Worm (Caenorhabditis elegans): ENCODE measurements around the gene abcf-3.

Gene abcf-3

ce11 chrIII:6158642-6159475 is 14.3 kb upstream of the abcf-3 start, which contains the start of gene nfm-1 (continued):
- TF ChIP-seq Y116A8C.19 (tag; optimal IDR thresholded peaks at IDR 0.05; ENCODE audit: borderline replicate concordance) = no peak
- peak; percentile 45 for TF ChIP-seq fkh-8 (tag; optimal IDR thresholded peaks at IDR 0.05)
- TF ChIP-seq egl-13 (tag; optimal IDR thresholded peaks at IDR 0.05) = peak; percentile 19
- TF ChIP-seq rnt-1 (tag; optimal IDR thresholded peaks at IDR 0.05) = peak; percentile 63
- peak in 1 of 2 experiments; percentile 3 for TF ChIP-seq egl-27 (tag; optimal IDR thresholded peaks at IDR 0.05)
- TF ChIP-seq snu-23 (GFP tag; optimal IDR thresholded peaks at IDR 0.05) = peak; percentile 66
- peak; percentile 73 for TF ChIP-seq nhr-85 (tag)
- TF ChIP-seq fos-1 (tag; optimal IDR thresholded peaks at IDR 0.05) = peak; percentile 42
- TF ChIP-seq fkh-4 (tag; optimal IDR thresholded peaks at IDR 0.05; ENCODE audit: borderline replicate concordance) = no peak
- peak; percentile 64 for TF ChIP-seq unc-130 (tag; optimal IDR thresholded peaks at IDR 0.05)
- TF ChIP-seq nhr-11 (tag; optimal IDR thresholded peaks at IDR 0.05) = no peak
- peak; percentile 72 for TF ChIP-seq nhr-47 (tag; optimal IDR thresholded peaks at IDR 0.05)
- TF ChIP-seq mdl-1 (tag; optimal IDR thresholded peaks at IDR 0.05) = peak in 1 of 2 experiments; percentile 23
- peak; percentile 35 for TF ChIP-seq tbx-2 (tag; optimal IDR thresholded peaks at IDR 0.05)
- TF ChIP-seq pqm-1 (tag; optimal IDR thresholded peaks at IDR 0.05) = no peak
- no peak for TF ChIP-seq ceh-8 (GFP tag; optimal IDR thresholded peaks at IDR 0.05)
- peak; percentile 59 for TF ChIP-seq swsn-7 (tag; optimal IDR thresholded peaks at IDR 0.05)
- no peak for TF ChIP-seq tlp-1 (tag; optimal IDR thresholded peaks at IDR 0.05)
- TF ChIP-seq pag-3 (tag; optimal IDR thresholded peaks at IDR 0.05; ENCODE audit: borderline replicate concordance, insufficient read depth) = no peak
- peak; percentile 71 for TF ChIP-seq nhr-19 (GFP tag; conservative IDR thresholded peaks at IDR 0.05)
- peak; percentile 57 for TF ChIP-seq C16A3.4 (tag; optimal IDR thresholded peaks at IDR 0.05)
- TF ChIP-seq vab-15 (tag; optimal IDR thresholded peaks at IDR 0.05) = peak; percentile 15
- no peak for TF ChIP-seq mab-9 (GFP tag; IDR thresholded peaks at IDR 0.05)
- TF ChIP-seq isw-1 (GFP tag; IDR thresholded peaks at IDR 0.05) = peak; percentile 38
- TF ChIP-seq irx-1 (tag; optimal IDR thresholded peaks at IDR 0.05) = peak; percentile 58
- TF ChIP-seq pax-3 (tag; optimal IDR thresholded peaks at IDR 0.05) = no peak
- TF ChIP-seq ceh-82 (tag; optimal IDR thresholded peaks at IDR 0.05) = peak in 2 of 3 experiments; percentile 62 to 73
- peak; percentile 77 for TF ChIP-seq mep-1 (tag; optimal IDR thresholded peaks at IDR 0.05)
- no peak for TF ChIP-seq hlh-4 (tag; optimal IDR thresholded peaks at IDR 0.05)
- no peak for TF ChIP-seq ama-1 (optimal IDR thresholded peaks at IDR 0.05)
- peak; percentile 9 for TF ChIP-seq snpc-4 (tag; optimal IDR thresholded peaks at IDR 0.05)
- 0 out of 2 replicates have a peak, but pooled peaks have one; percentile 18 for TF ChIP-seq ceh-88 (GFP tag; IDR thresholded peaks at IDR 0.05)
- peak; percentile 57 for TF ChIP-seq blmp-1 (tag; optimal IDR thresholded peaks at IDR 0.05)
- TF ChIP-seq elt-3 (tag; optimal IDR thresholded peaks at IDR 0.05) = peak in 3 of 6 experiments; percentile 27 to 72 (median 33)
- TF ChIP-seq lin-39 (tag; optimal IDR thresholded peaks at IDR 0.05) = no peak
- no peak for TF ChIP-seq zag-1 (tag; optimal IDR thresholded peaks at IDR 0.05)
- no peak for TF ChIP-seq nhr-76 (tag; optimal IDR thresholded peaks at IDR 0.05)
- TF ChIP-seq zip-4 (GFP tag; optimal IDR thresholded peaks at IDR 0.05) = no peak
- TF ChIP-seq unc-98 (GFP tag; IDR thresholded peaks at IDR 0.05) = peak; percentile 30; the same call in 1 of the 2 replicates

- TF ChIP-seq hpl-2 (GFP tag; optimal IDR thresholded peaks at IDR 0.05) (no peak), fkh-10 (GFP tag; optimal IDR thresholded peaks at IDR 0.05) (no peak), grh-1 (GFP tag; IDR thresholded peaks at IDR 0.05) (no peak), alr-1 (tag; optimal IDR thresholded peaks at IDR 0.05; ENCODE audit: borderline replicate concordance) (no peak), ceh-82 (tag; optimal IDR thresholded peaks at IDR 0.05) (no peak), nhr-76 (tag; optimal IDR thresholded peaks at IDR 0.05) (no peak), mep-1 (tag; optimal IDR thresholded peaks at IDR 0.05) (no peak), ceh-90 (tag; optimal IDR thresholded peaks at IDR 0.05) (no peak), C16A3.4 (tag; optimal IDR thresholded peaks at IDR 0.05) (no peak), zag-1 (tag; optimal IDR thresholded peaks at IDR 0.05) (no peak), snpc-4 (tag; optimal IDR thresholded peaks at IDR 0.05) (no peak), C04F5.9 (tag; optimal IDR thresholded peaks at IDR 0.05) (no peak), irx-1 (tag; optimal IDR thresholded peaks at IDR 0.05) (no peak), skn-1 (tag; optimal IDR thresholded peaks at IDR 0.05) (no peak), snu-23 (GFP tag; optimal IDR thresholded peaks at IDR 0.05) (no peak), ama-1 (optimal IDR thresholded peaks at IDR 0.05) (no peak), tbx-2 (tag; optimal IDR thresholded peaks at IDR 0.05) (no peak)
Measured at ce11 chrIII:6163381-6163780, 9.8 kb upstream of the abcf-3 start.
